Worm (Caenorhabditis elegans) whole organism, L1 larva: ENCODE data around the gene cyp-34A8.

Experiments
- blmp-1 ChIP-seq: fragments of 150-350 bp; optimal IDR thresholded peaks from 2 replicates; lab custom pipeline; 2014; ENCODE audit warnings: missing biosample characterization, missing genetic modification characterization
- ceh-82 ChIP-seq, 3 experiments: fragments of 150-350 bp in 1 of 3; sonication (generic microtip) in 2 of 3; optimal IDR thresholded peaks; 2 replicates each; lab custom pipeline; 2014 to 2017; ENCODE audit warnings: missing biosample characterization in 3 of 3, missing genetic modification characterization in 3 of 3
- dpl-1 ChIP-seq, 3 experiments: fragments of 150-350 bp in 2 of 3; sonication (generic microtip) in 1 of 3; optimal IDR thresholded peaks; 2 replicates each; lab custom pipeline; 2014 to 2017; ENCODE audit warnings: missing biosample characterization in 3 of 3, missing genetic modification characterization in 3 of 3, missing genetic modification reagents in 3 of 3
- mdl-1 ChIP-seq, 2 experiments: fragments of 150-350 bp; optimal IDR thresholded peaks; 2 replicates each; lab custom pipeline; 2014 to 2017; ENCODE audit warnings: missing biosample characterization in 2 of 2, missing genetic modification characterization in 2 of 2, inconsistent platforms in 1 of 2
- pag-3 ChIP-seq: sonication (generic microtip); optimal IDR thresholded peaks from 2 replicates; lab custom pipeline; 2017; ENCODE audit warnings: missing genetic modification characterization, mild to moderate bottlenecking, missing compliant biosample characterization, antibody characterized with exemption, borderline replicate concordance; ENCODE audit not compliant: insufficient read depth
- skn-1 ChIP-seq: fragments of 150-350 bp; optimal IDR thresholded peaks from 2 replicates; lab custom pipeline; 2014; ENCODE audit warnings: missing biosample characterization, missing genetic modification characterization

- no peak for TF ChIP-seq blmp-1
- TF ChIP-seq dpl-1 (GFP tag; optimal IDR thresholded peaks at IDR 0.05; lab: Kevin White, UChicago) = no peak
- no peak for TF ChIP-seq ceh-82 (tag; optimal IDR thresholded peaks at IDR 0.05; lab: Kevin White, UChicago)
- TF ChIP-seq skn-1 (tag; lab: Kevin White, UChicago) = no peak
- TF ChIP-seq mdl-1 (tag; optimal IDR thresholded peaks at IDR 0.05; lab: Kevin White, UChicago) = no peak
- no peak for TF ChIP-seq pag-3
Observed at ce11 chrV:3969664-3970063, 2.0 kb upstream of the cyp-34A8 start.
